Fruit fly (Drosophila melanogaster) whole organism, prepupa: Measurements from ENCODE around the gene Ranbp16.

Experiments used
- Blimp-1 ChIP-seq: fragments of 200-800 bp; sonication (Bioruptor generic); optimal IDR thresholded peaks from 3 replicates; lab custom pipeline; 2017; ENCODE audit warnings: missing biosample characterization, missing genetic modification characterization, mild to moderate bottlenecking, moderate library complexity, missing genetic modification reagents
- CG10631 ChIP-seq: fragments of 200-800 bp; sonication (Bioruptor generic); optimal IDR thresholded peaks from 2 replicates; lab custom pipeline; 2016; ENCODE audit warnings: missing biosample characterization, missing genetic modification characterization
- CG10669 ChIP-seq: fragments of 200-800 bp; sonication (Bioruptor generic); optimal IDR thresholded peaks from 3 replicates; lab custom pipeline; 2018; ENCODE audit warnings: missing biosample characterization, mild to moderate bottlenecking, missing genetic modification characterization, moderate library complexity
- CG11294 ChIP-seq: fragments of 200-800 bp; sonication (Bioruptor generic); IDR thresholded peaks from 2 replicates; pipeline ENCODE4 v1.3.6; 2022; ENCODE audit warnings: missing biosample characterization, missing genetic modification characterization
- CG11902 ChIP-seq: fragments of 200-800 bp; sonication (Bioruptor generic); optimal IDR thresholded peaks from 3 replicates; lab custom pipeline; 2016; ENCODE audit warnings: missing biosample characterization, missing genetic modification characterization
- CG15336 ChIP-seq: fragments of 200-800 bp; sonication (Bioruptor generic); IDR thresholded peaks from 2 replicates; pipeline ENCODE4 v1.3.6; 2022; ENCODE audit warnings: missing biosample characterization, missing genetic modification characterization
- CG1621 ChIP-seq: fragments of 200-800 bp; sonication (Bioruptor generic); optimal IDR thresholded peaks from 3 replicates; lab custom pipeline; 2018; ENCODE audit warnings: missing biosample characterization, mild to moderate bottlenecking, missing genetic modification characterization
- CG16779 ChIP-seq: fragments of 200-800 bp; sonication (Bioruptor generic); optimal IDR thresholded peaks from 3 replicates; lab custom pipeline; 2017; ENCODE audit warnings: missing biosample characterization, mild to moderate bottlenecking, missing genetic modification characterization
- CG3032 ChIP-seq: fragments of 200-800 bp; optimal IDR thresholded peaks from 2 replicates; lab custom pipeline; 2019; ENCODE audit warnings: missing biosample characterization, mild to moderate bottlenecking, missing genetic modification characterization, moderate library complexity
- CG31627 ChIP-seq: fragments of 200-800 bp; sonication (Bioruptor generic); optimal IDR thresholded peaks from 3 replicates; lab custom pipeline; 2016; ENCODE audit warnings: missing biosample characterization, missing genetic modification characterization
- CG34406 ChIP-seq: fragments of 200-800 bp; sonication (Bioruptor generic); optimal IDR thresholded peaks from 3 replicates; lab custom pipeline; 2016; ENCODE audit warnings: missing biosample characterization, missing genetic modification characterization
- CG3919 ChIP-seq: fragments of 200-800 bp; sonication (Bioruptor generic); optimal IDR thresholded peaks from 3 replicates; lab custom pipeline; 2016; ENCODE audit warnings: missing biosample characterization, missing genetic modification characterization
- CG4318 ChIP-seq: fragments of 200-800 bp; sonication (Bioruptor generic); optimal IDR thresholded peaks from 3 replicates; lab custom pipeline; 2017; ENCODE audit warnings: missing biosample characterization, mild to moderate bottlenecking, missing genetic modification characterization
- CG6163 ChIP-seq: fragments of 200-800 bp; sonication (Bioruptor generic); IDR thresholded peaks from 3 replicates; pipeline ENCODE4 v1.3.6; 2022; ENCODE audit warnings: missing biosample characterization, missing genetic modification characterization
- CG6792 ChIP-seq: fragments of 200-800 bp; sonication (Bioruptor generic); optimal IDR thresholded peaks from 3 replicates; lab custom pipeline; 2016; ENCODE audit warnings: missing biosample characterization, missing genetic modification characterization
- CG6808 ChIP-seq: fragments of 200-800 bp; sonication (Bioruptor generic); optimal IDR thresholded peaks from 3 replicates; lab custom pipeline; 2017; ENCODE audit warnings: missing biosample characterization, missing genetic modification characterization, mild to moderate bottlenecking, moderate library complexity, missing genetic modification reagents
- CG7368 ChIP-seq: fragments of 200-800 bp; sonication (Bioruptor generic); optimal IDR thresholded peaks from 3 replicates; lab custom pipeline; 2016; ENCODE audit warnings: missing biosample characterization, missing genetic modification characterization
- CG8119 ChIP-seq: fragments of 200-800 bp; sonication (Bioruptor generic); IDR thresholded peaks from 3 replicates; pipeline ENCODE4 v1.3.6; 2022; ENCODE audit warnings: missing biosample characterization, missing genetic modification characterization
- CG9139 ChIP-seq: fragments of 200-800 bp; sonication (Bioruptor generic); optimal IDR thresholded peaks from 3 replicates; lab custom pipeline; 2017; ENCODE audit warnings: missing biosample characterization, mild to moderate bottlenecking, missing genetic modification characterization
- Eip75B ChIP-seq: fragments of 200-800 bp; sonication (Bioruptor generic); optimal IDR thresholded peaks from 3 replicates; lab custom pipeline; 2016; ENCODE audit warnings: missing biosample characterization, missing genetic modification characterization
- Eip78C ChIP-seq: fragments of 200-800 bp; sonication (Bioruptor generic); peaks from one replicate; lab custom pipeline; 2016; ENCODE audit warnings: missing biosample characterization, missing genetic modification characterization
- Eip93F ChIP-seq: fragments of 200-800 bp; sonication (Bioruptor generic); optimal IDR thresholded peaks from 2 replicates; lab custom pipeline; 2016; ENCODE audit warnings: missing biosample characterization, mild to moderate bottlenecking, missing genetic modification characterization
- Ets96B ChIP-seq: fragments of 200-800 bp; optimal IDR thresholded peaks from 2 replicates; lab custom pipeline; 2019; ENCODE audit warnings: missing biosample characterization, mild to moderate bottlenecking, missing genetic modification characterization, moderate library complexity
- Gug ChIP-seq: fragments of 200-800 bp; sonication (Bioruptor generic); IDR thresholded peaks from 2 replicates; pipeline ENCODE4 v1.3.6; 2022; ENCODE audit warnings: missing biosample characterization, missing genetic modification characterization
- Hr38 ChIP-seq: sonication (Bioruptor generic); optimal IDR thresholded peaks from 2 replicates; lab custom pipeline; 2016; ENCODE audit warnings: missing biosample characterization, missing genetic modification characterization
- Hr39 ChIP-seq: fragments of 200-800 bp; sonication (Bioruptor generic); optimal IDR thresholded peaks from 2 replicates; lab custom pipeline; 2016; ENCODE audit warnings: missing biosample characterization, missing genetic modification characterization
- Hr4 ChIP-seq: fragments of 200-800 bp; sonication (Bioruptor generic); optimal IDR thresholded peaks from 3 replicates; lab custom pipeline; 2016; ENCODE audit warnings: missing biosample characterization, missing genetic modification characterization
- Met ChIP-seq: fragments of 200-800 bp; sonication (Bioruptor generic); optimal IDR thresholded peaks from 3 replicates; lab custom pipeline; 2016; ENCODE audit warnings: missing biosample characterization, missing genetic modification characterization
- OdsH ChIP-seq: fragments of 200-800 bp; sonication (Bioruptor generic); optimal IDR thresholded peaks from 3 replicates; lab custom pipeline; 2016; ENCODE audit warnings: missing biosample characterization, missing genetic modification characterization
- Smox ChIP-seq: fragments of 200-800 bp; sonication (Bioruptor generic); optimal IDR thresholded peaks from 3 replicates; lab custom pipeline; 2016; ENCODE audit warnings: missing biosample characterization, missing genetic modification characterization
- Sox102F ChIP-seq: fragments of 200-800 bp; sonication (Bioruptor generic); optimal IDR thresholded peaks from 2 replicates; lab custom pipeline; 2016; ENCODE audit warnings: missing biosample characterization, mild to moderate bottlenecking, missing genetic modification characterization
- Sox14 ChIP-seq: fragments of 200-800 bp; sonication (Bioruptor generic); optimal IDR thresholded peaks from 3 replicates; lab custom pipeline; 2016; ENCODE audit warnings: missing biosample characterization, missing genetic modification characterization
- Sox15 ChIP-seq: fragments of 200-800 bp; sonication (Bioruptor generic); optimal IDR thresholded peaks from 3 replicates; lab custom pipeline; 2016; ENCODE audit warnings: missing biosample characterization, missing genetic modification characterization
- achi ChIP-seq: fragments of 200-800 bp; sonication (Bioruptor generic); optimal IDR thresholded peaks from 3 replicates; lab custom pipeline; 2016; ENCODE audit warnings: missing biosample characterization, missing genetic modification characterization
- acj6 ChIP-seq: fragments of 200-800 bp; sonication (Bioruptor generic); optimal IDR thresholded peaks from 3 replicates; lab custom pipeline; 2016; ENCODE audit warnings: missing biosample characterization, missing genetic modification characterization
- cyc ChIP-seq: fragments of 200-800 bp; sonication (Bioruptor generic); optimal IDR thresholded peaks from 3 replicates; lab custom pipeline; 2016; ENCODE audit warnings: missing biosample characterization, missing genetic modification characterization
- dac ChIP-seq: fragments of 200-800 bp; sonication (Bioruptor generic); optimal IDR thresholded peaks from 2 replicates; lab custom pipeline; 2017; ENCODE audit warnings: missing biosample characterization, mild to moderate bottlenecking, missing genetic modification characterization
- dsx ChIP-seq: fragments of 200-800 bp; optimal IDR thresholded peaks from 3 replicates; lab custom pipeline; 2019; ENCODE audit warnings: missing biosample characterization, mild to moderate bottlenecking, missing genetic modification characterization, moderate library complexity; ENCODE audit not compliant: poor library complexity, severe bottlenecking
- esn ChIP-seq: fragments of 200-800 bp; sonication (Bioruptor generic); optimal IDR thresholded peaks from 2 replicates; lab custom pipeline; 2016; ENCODE audit warnings: missing biosample characterization, mild to moderate bottlenecking, missing genetic modification characterization, moderate library complexity
- fd59A ChIP-seq: fragments of 200-800 bp; sonication (Bioruptor generic); optimal IDR thresholded peaks from 2 replicates; lab custom pipeline; 2017; ENCODE audit warnings: missing biosample characterization, mild to moderate bottlenecking, missing genetic modification characterization, missing genetic modification reagents
- fd85E ChIP-seq: fragments of 200-800 bp; sonication (Bioruptor generic); optimal IDR thresholded peaks from 3 replicates; lab custom pipeline; 2016; ENCODE audit warnings: missing biosample characterization, missing genetic modification characterization
- fkh ChIP-seq: fragments of 200-800 bp; sonication (Bioruptor generic); optimal IDR thresholded peaks from 3 replicates; lab custom pipeline; 2017; ENCODE audit warnings: missing biosample characterization, mild to moderate bottlenecking, missing genetic modification characterization, moderate library complexity
- lz ChIP-seq: fragments of 200-800 bp; sonication (Bioruptor generic); optimal IDR thresholded peaks from 3 replicates; lab custom pipeline; 2016; ENCODE audit warnings: missing biosample characterization, missing genetic modification characterization
- net ChIP-seq: fragments of 200-800 bp; sonication (Bioruptor generic); optimal IDR thresholded peaks from 3 replicates; lab custom pipeline; 2016; ENCODE audit warnings: missing biosample characterization, missing genetic modification characterization
- pdm3 ChIP-seq: fragments of 200-800 bp; sonication (Bioruptor generic); optimal IDR thresholded peaks from 3 replicates; lab custom pipeline; 2016; ENCODE audit warnings: missing biosample characterization, missing genetic modification characterization
- salr ChIP-seq, 2 experiments: fragments of 200-800 bp; sonication (Bioruptor generic); optimal IDR thresholded peaks; 3 replicates each; lab custom pipeline; 2016 to 2018; ENCODE audit warnings: missing biosample characterization in 2 of 2, missing genetic modification characterization in 2 of 2, mild to moderate bottlenecking in 1 of 2
- spab ChIP-seq: fragments of 200-800 bp; sonication (Bioruptor generic); optimal IDR thresholded peaks from 2 replicates; lab custom pipeline; 2017; ENCODE audit warnings: missing biosample characterization, mild to moderate bottlenecking, missing genetic modification characterization, missing genetic modification reagents
- ss ChIP-seq, 2 experiments: fragments of 200-800 bp; sonication (Bioruptor generic); optimal IDR thresholded peaks; 2 replicates in 1 of 2; 3 replicates in 1 of 2; lab custom pipeline; 2017 to 2018; ENCODE audit warnings: mild to moderate bottlenecking in 2 of 2, missing biosample characterization in 2 of 2, missing genetic modification characterization in 2 of 2, moderate library complexity in 1 of 2
- svp ChIP-seq: fragments of 200-800 bp; sonication (Bioruptor generic); peaks from one replicate; lab custom pipeline; 2016; ENCODE audit warnings: missing biosample characterization, missing genetic modification characterization
- topi ChIP-seq: fragments of 200-800 bp; sonication (Bioruptor generic); optimal IDR thresholded peaks from 3 replicates; lab custom pipeline; 2016; ENCODE audit warnings: missing biosample characterization, missing genetic modification characterization
- vri ChIP-seq: fragments of 200-800 bp; sonication (Bioruptor generic); optimal IDR thresholded peaks from 3 replicates; lab custom pipeline; 2016; ENCODE audit warnings: missing biosample characterization, mild to moderate bottlenecking, missing genetic modification characterization

Gene Ranbp16

DNA sequence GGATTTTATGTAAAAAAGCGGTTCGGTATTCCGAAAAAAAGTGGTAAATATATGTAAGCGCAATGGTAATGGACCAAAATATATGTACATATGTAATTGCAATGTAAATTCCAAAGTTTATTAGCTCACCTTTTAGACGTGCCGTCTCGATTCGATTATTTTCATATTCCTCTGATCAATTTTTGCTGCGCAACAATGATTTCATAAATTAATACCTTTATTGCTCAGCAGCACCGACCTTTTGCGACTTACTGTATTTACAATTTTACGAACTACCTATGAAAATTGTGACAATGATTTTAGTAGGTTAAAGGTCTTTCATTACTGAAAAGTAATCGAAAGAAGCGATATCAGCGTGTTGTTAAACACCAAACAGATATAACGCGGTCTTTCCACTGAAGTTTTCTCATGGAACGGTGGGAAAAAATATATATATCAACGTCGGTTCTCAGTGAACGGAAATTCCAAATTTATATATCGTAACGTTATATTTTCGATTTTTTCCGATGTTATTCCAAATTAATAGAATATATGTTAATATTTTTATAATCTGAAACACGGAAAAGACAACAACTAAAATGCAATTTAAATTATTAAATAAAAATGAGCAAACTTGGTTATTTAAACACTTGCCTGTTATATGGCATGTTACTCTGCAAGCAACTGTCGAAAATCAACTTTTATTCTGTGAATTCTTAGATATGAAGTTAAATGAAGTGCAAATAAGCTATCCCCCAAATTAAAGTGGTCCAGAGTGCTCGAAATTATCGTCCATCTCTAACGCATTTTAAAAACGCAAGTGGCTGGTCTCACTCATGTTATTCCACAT is 43.7 kb downstream of the Ranbp16 start, which contains the start of the genes MSBP and CG15916:
TSS of gene MSBP (minus strand) at position 330 of the 829 bp plus-strand sequence.
TSS of gene CG15916 (plus strand) at position 810 of the 829 bp plus-strand sequence.
- TF ChIP-seq Sox14 (GFP tag; lab: Kevin White, UChicago) (no peak), CG6792 (GFP tag; lab: Kevin White, UChicago) (no peak), CG11294 (GFP tag; lab: Robert Waterston, UW) (no peak), Eip75B (no peak), CG3032 (tag; lab: Kevin White, UChicago) (peak; percentile 53), OdsH (GFP tag; lab: Kevin White, UChicago) (peak; percentile 54), CG4318 (GFP tag; lab: Kevin White, UChicago) (peak; percentile 44), Hr4 (GFP tag; lab: Kevin White, UChicago) (peak; percentile 8), Eip78C (peak; percentile 77), fd85E (GFP tag; lab: Kevin White, UChicago) (no peak), Met (GFP tag; lab: Kevin White, UChicago) (peak; percentile 11), CG10669 (GFP tag; lab: Kevin White, UChicago) (peak; percentile 28), Hr39 (GFP tag; lab: Kevin White, UChicago) (peak; percentile 15), CG9139 (GFP tag; lab: Kevin White, UChicago) (no peak), fkh (no peak), Blimp-1 (GFP tag; lab: Kevin White, UChicago) (no peak), fd59A (GFP tag; lab: Kevin White, UChicago) (peak; percentile 29), CG7368 (GFP tag; lab: Kevin White, UChicago) (no peak), Ets96B (tag; lab: Kevin White, UChicago) (peak; percentile 2), Eip93F (GFP tag; lab: Kevin White, UChicago) (no peak), CG11902 (GFP tag; lab: Kevin White, UChicago) (peak; percentile 12), Smox (GFP tag; lab: Kevin White, UChicago) (no peak), CG15336 (no peak), Hr38 (GFP tag; lab: Kevin White, UChicago) (no peak), vri (GFP tag; lab: Kevin White, UChicago) (no peak), spab (no peak), CG16779 (tag; lab: Kevin White, UChicago) (no peak), salr (GFP tag; optimal IDR thresholded peaks at IDR 0.05; lab: Kevin White, UChicago) (peak in 1 of 2 experiments; percentile 24), CG31627 (GFP tag; lab: Kevin White, UChicago) (peak; percentile 26), cyc (GFP tag; lab: Kevin White, UChicago) (peak; percentile 29), achi (GFP tag; lab: Kevin White, UChicago) (peak; percentile 21), CG6163 (GFP tag; lab: Robert Waterston, UW) (no peak), Sox102F (GFP tag; lab: Kevin White, UChicago) (no peak), net (GFP tag; lab: Kevin White, UChicago) (no peak), dsx (no peak), CG1621 (tag; lab: Kevin White, UChicago) (no peak), CG3919 (no peak), esn (peak; percentile 28), CG34406 (peak; percentile 18), Gug (GFP tag; lab: Robert Waterston, UW) (peak; percentile 38; the same call in 1 of the 2 replicates), topi (GFP tag; lab: Kevin White, UChicago) (peak; percentile 32), CG8119 (GFP tag; lab: Robert Waterston, UW) (no peak), acj6 (GFP tag; lab: Kevin White, UChicago) (peak; percentile 37), pdm3 (GFP tag; lab: Kevin White, UChicago) (peak; percentile 49), svp (peak; percentile 98), lz (no peak), Sox15 (GFP tag; lab: Kevin White, UChicago) (peak; percentile 41), CG10631 (GFP tag; lab: Kevin White, UChicago) (peak; percentile 41), dac (no peak), ss (GFP tag; optimal IDR thresholded peaks at IDR 0.05; lab: Kevin White, UChicago) (peak in 1 of 2 experiments; percentile 45), CG6808 (peak; percentile 8)
